Worm (Caenorhabditis elegans): ENCODE measurements around the gene C53D6.4.

DNA sequence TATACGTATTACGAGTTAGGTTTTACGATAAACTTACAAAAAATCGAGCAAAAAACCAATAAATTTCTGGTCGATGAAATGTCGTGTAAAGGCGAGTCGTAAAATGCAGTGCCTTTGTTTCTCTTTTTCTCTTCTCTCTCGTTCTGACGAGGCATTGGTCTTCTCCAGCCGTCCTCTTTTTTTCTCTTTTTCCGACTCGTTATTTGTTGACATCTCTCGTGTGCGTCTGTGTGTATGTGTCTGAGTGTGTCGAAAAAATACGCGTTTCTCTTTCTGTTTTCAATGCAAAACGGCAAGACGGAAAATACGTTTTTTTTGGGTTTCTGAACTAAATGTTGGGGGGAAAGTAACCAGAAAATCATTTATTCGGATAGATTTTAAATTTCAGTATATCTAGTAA, 11.8 kb upstream of the C53D6.4 start, which contains the start of gene C53D6.6:
- TF ChIP-seq egl-27 (tag; optimal IDR thresholded peaks at IDR 0.05): no peak
- no peak for TF ChIP-seq ama-1 (optimal IDR thresholded peaks at IDR 0.05)
- no peak for TF ChIP-seq nhr-11 (tag; optimal IDR thresholded peaks at IDR 0.05)
- no peak for TF ChIP-seq lin-39 (tag; optimal IDR thresholded peaks at IDR 0.05)
- TF ChIP-seq fkh-10 (GFP tag; optimal IDR thresholded peaks at IDR 0.05): no peak
- TF ChIP-seq mdl-1 (tag; optimal IDR thresholded peaks at IDR 0.05): no peak
- TF ChIP-seq ztf-4 (tag; optimal IDR thresholded peaks at IDR 0.05): no peak
- TF ChIP-seq unc-62 (GFP tag; optimal IDR thresholded peaks at IDR 0.05): no peak
- TF ChIP-seq nhr-28 (tag; optimal IDR thresholded peaks at IDR 0.05): no peak
- no peak for TF ChIP-seq ZK546.5 (tag; optimal IDR thresholded peaks at IDR 0.05)
- TF ChIP-seq nhr-12 (tag; optimal IDR thresholded peaks at IDR 0.05): no peak
- no peak for TF ChIP-seq snpc-4 (tag; optimal IDR thresholded peaks at IDR 0.05)
- peak; percentile 50 for TF ChIP-seq nfya-1 (tag; optimal IDR thresholded peaks at IDR 0.05; ENCODE audit: insufficient read depth)

All from whole organism, L3 larva.